Fruit fly (Drosophila melanogaster): ENCODE measurements around the gene p38a.

The p38a gene

dm6 chr3R:24151924-24152809 is at the start of gene p38a, which contains the start of gene CG6178 (continued):
- TF ChIP-seq CG6254 (GFP tag; optimal IDR thresholded peaks at IDR 0.05) (peak; percentile 88), CG10267 (tag; optimal IDR thresholded peaks at IDR 0.05) (peak; percentile 94), ara (GFP tag; IDR thresholded peaks at IDR 0.05) (peak; percentile 88), Adf1 (GFP tag; IDR thresholded peaks at IDR 0.05) (peak; percentile 81), br (optimal IDR thresholded peaks at IDR 0.05) (no peak), CG3281 (GFP tag; optimal IDR thresholded peaks at IDR 0.05) (peak; percentile 99), Antp (GFP tag; optimal IDR thresholded peaks at IDR 0.05) (peak; percentile 51), CG7839 (tag; optimal IDR thresholded peaks at IDR 0.05) (peak; percentile 99), CG12391 (tag; optimal IDR thresholded peaks at IDR 0.05) (peak; percentile 98), CG17802 (tag; optimal IDR thresholded peaks at IDR 0.05) (peak; percentile 76), CG11247 (GFP tag; IDR thresholded peaks at IDR 0.05) (peak; percentile 95), jumu (GFP tag; optimal IDR thresholded peaks at IDR 0.05) (peak; percentile 45), Ets97D (GFP tag; optimal IDR thresholded peaks at IDR 0.05) (peak; percentile 50), CG16863 (GFP tag; optimal IDR thresholded peaks at IDR 0.05) (peak; percentile 28), fd64A (GFP tag; optimal IDR thresholded peaks at IDR 0.05) (peak; percentile 55), row (GFP tag; IDR thresholded peaks at IDR 0.05) (peak; percentile 97), NK7.1 (GFP tag; optimal IDR thresholded peaks at IDR 0.05) (no peak), cg (GFP tag; optimal IDR thresholded peaks at IDR 0.05) (no peak), unpg (GFP tag; optimal IDR thresholded peaks at IDR 0.05) (peak; percentile 96), sqz (GFP tag; optimal IDR thresholded peaks at IDR 0.05) (peak; percentile 91), Elba2 (GFP tag; optimal IDR thresholded peaks at IDR 0.05) (peak; percentile 89), CG12071 (GFP tag; optimal IDR thresholded peaks at IDR 0.05) (peak; percentile 85), CG11560 (tag; IDR thresholded peaks at IDR 0.05) (peak; percentile 96), HLH4C (GFP tag; IDR thresholded peaks at IDR 0.05; ENCODE audit: partially characterized antibody) (no peak), twi (tag; optimal IDR thresholded peaks at IDR 0.05) (peak; percentile 95), fd96Cb (tag; optimal IDR thresholded peaks at IDR 0.05) (peak; percentile 98), CG3847 (GFP tag; IDR thresholded peaks at IDR 0.05) (peak; percentile 97), pho (GFP tag; optimal IDR thresholded peaks at IDR 0.05) (peak; percentile 55), gsb-n (tag; optimal IDR thresholded peaks at IDR 0.05) (peak; percentile 96), slp2 (GFP tag; optimal IDR thresholded peaks at IDR 0.05) (peak; percentile 47), CG3163 (GFP tag; optimal IDR thresholded peaks at IDR 0.05) (peak; percentile 14), sc (optimal IDR thresholded peaks at IDR 0.05) (no peak), sc (GFP tag; optimal IDR thresholded peaks at IDR 0.05) (peak; percentile 94), CG4730 (GFP tag; IDR thresholded peaks at IDR 0.05) (peak; percentile 96), Hsf (GFP tag; optimal IDR thresholded peaks at IDR 0.05) (peak; percentile 66), phol (tag; optimal IDR thresholded peaks at IDR 0.05) (peak; percentile 98), org-1 (GFP tag; optimal IDR thresholded peaks at IDR 0.05) (peak; percentile 92), stwl (tag; optimal IDR thresholded peaks at IDR 0.05) (peak; percentile 76), Tbp (GFP tag; optimal IDR thresholded peaks at IDR 0.05) (no peak), Scr (GFP tag; IDR thresholded peaks at IDR 0.05; ENCODE audit: partially characterized antibody) (0 out of 2 replicates have a peak, but pooled peaks have one; percentile 14), CG8359 (GFP tag; optimal IDR thresholded peaks at IDR 0.05; ENCODE audit: borderline replicate concordance) (peak; percentile 87), pfk (GFP tag; optimal IDR thresholded peaks at IDR 0.05) (peak; percentile 43), crc (GFP tag; optimal IDR thresholded peaks at IDR 0.05) (no peak), CG9609 (GFP tag; optimal IDR thresholded peaks at IDR 0.05) (peak; percentile 64), D (optimal IDR thresholded peaks at IDR 0.05) (no peak), D (GFP tag; optimal IDR thresholded peaks at IDR 0.05) (peak; percentile 95), CG18619 (GFP tag; optimal IDR thresholded peaks at IDR 0.05) (peak; percentile 97), BtbVII (GFP tag; optimal IDR thresholded peaks at IDR 0.05) (peak; percentile 96), CG6813 (GFP tag; optimal IDR thresholded peaks at IDR 0.05) (peak; percentile 94)
